Worm (Caenorhabditis elegans) whole organism, L4 larva: ENCODE results near the gene F09E5.16.
A peak's percentile ranks its signal among the peaks of the same experiment; 100 is the strongest.

Experiments used
- F49E8.2 ChIP-seq: sonication (generic microtip); optimal IDR thresholded peaks from 2 replicates; lab custom pipeline; 2016; ENCODE audit warnings: missing compliant biosample characterization, mild to moderate bottlenecking, missing genetic modification characterization, borderline replicate concordance
- T20F7.1 ChIP-seq: fragments of 200-800 bp; sonication (Bioruptor generic); optimal IDR thresholded peaks from 2 replicates; lab custom pipeline; 2018; ENCODE audit warnings: mild to moderate bottlenecking, missing genetic modification characterization, missing compliant biosample characterization
- aly-2 ChIP-seq: sonication (generic microtip); optimal IDR thresholded peaks from 2 replicates; lab custom pipeline; 2018; ENCODE audit warnings: missing biosample characterization, missing genetic modification characterization
- ama-1 ChIP-seq: fragments of 150-350 bp; optimal IDR thresholded peaks from 2 replicates; lab custom pipeline; 2014; ENCODE audit warnings: inconsistent platforms, mixed read lengths
- arid-1 ChIP-seq: fragments of 200-800 bp; sonication (Bioruptor generic); conservative IDR thresholded peaks from 2 replicates; pipeline ENCODE4 v1.3.6; 2022; ENCODE audit warnings: missing genetic modification reagents, missing genetic modification characterization, missing compliant biosample characterization
- attf-4 ChIP-seq: sonication (generic microtip); optimal IDR thresholded peaks from 3 replicates; lab custom pipeline; 2017; ENCODE audit warnings: missing biosample characterization, missing genetic modification characterization
- ceh-28 ChIP-seq: fragments of 150-350 bp; optimal IDR thresholded peaks from 2 replicates; lab custom pipeline; 2014; ENCODE audit warnings: missing biosample characterization, missing genetic modification reagents, missing genetic modification characterization
- ceh-32 ChIP-seq: sonication (generic microtip); optimal IDR thresholded peaks from 2 replicates; lab custom pipeline; 2016; ENCODE audit warnings: mild to moderate bottlenecking, missing genetic modification characterization, missing compliant biosample characterization; ENCODE audit not compliant: poor library complexity
- ceh-44 ChIP-seq: fragments of 200-800 bp; sonication (Bioruptor generic); IDR thresholded peaks from 2 replicates; pipeline ENCODE4 v1.3.6; 2022; ENCODE audit warnings: missing genetic modification reagents, missing genetic modification characterization, missing compliant biosample characterization
- ceh-62 ChIP-seq: sonication (generic microtip); optimal IDR thresholded peaks from 2 replicates; lab custom pipeline; 2017; ENCODE audit warnings: missing biosample characterization, missing genetic modification characterization
- ceh-82 ChIP-seq: sonication (generic microtip); optimal IDR thresholded peaks from 2 replicates; lab custom pipeline; 2017; ENCODE audit warnings: missing biosample characterization, missing genetic modification characterization
- daf-12 ChIP-seq: fragments of 150-350 bp; optimal IDR thresholded peaks from 2 replicates; lab custom pipeline; 2014; ENCODE audit warnings: missing biosample characterization, missing genetic modification reagents, missing genetic modification characterization
- daf-16 ChIP-seq, 3 experiments: sonication (generic microtip); optimal IDR thresholded peaks; 2 replicates each; lab custom pipeline; 2016 to 2017; ENCODE audit warnings: missing genetic modification characterization in 3 of 3, missing genetic modification reagents in 3 of 3, mild to moderate bottlenecking in 2 of 3, missing compliant biosample characterization in 2 of 3, missing biosample characterization in 1 of 3, moderate library complexity in 1 of 3
- daf-19 ChIP-seq: fragments of 200-800 bp; sonication (Bioruptor generic); conservative IDR thresholded peaks from 2 replicates; pipeline ENCODE4 v1.3.6; 2022; ENCODE audit warnings: missing genetic modification characterization, missing compliant biosample characterization
- dmd-6 ChIP-seq: fragments of 200-800 bp; sonication (Bioruptor generic); IDR thresholded peaks from 2 replicates; pipeline ENCODE4 v1.3.6; 2022; ENCODE audit warnings: missing genetic modification reagents, missing genetic modification characterization, missing compliant biosample characterization
- dve-1 ChIP-seq: sonication (generic microtip); optimal IDR thresholded peaks from 2 replicates; lab custom pipeline; 2017; ENCODE audit warnings: antibody characterized with exemption, mild to moderate bottlenecking, missing genetic modification characterization, missing compliant biosample characterization; ENCODE audit not compliant: insufficient read depth
- egl-27 ChIP-seq: sonication (generic microtip); optimal IDR thresholded peaks from 3 replicates; lab custom pipeline; 2017; ENCODE audit warnings: missing biosample characterization, missing genetic modification reagents, missing genetic modification characterization
- fos-1 ChIP-seq: fragments of 150-350 bp; optimal IDR thresholded peaks from 2 replicates; lab custom pipeline; 2014; ENCODE audit warnings: missing biosample characterization, missing genetic modification characterization
- hlh-30 ChIP-seq: sonication (generic microtip); optimal IDR thresholded peaks from 2 replicates; lab custom pipeline; 2017; ENCODE audit warnings: antibody characterized with exemption, mild to moderate bottlenecking, missing genetic modification characterization, missing compliant biosample characterization; ENCODE audit not compliant: insufficient read depth
- lin-1 ChIP-seq: fragments of 200-800 bp; sonication (Bioruptor generic); IDR thresholded peaks from 2 replicates; pipeline ENCODE4 v1.3.6; 2022; ENCODE audit warnings: missing genetic modification reagents, missing genetic modification characterization, missing compliant biosample characterization
- lin-39 ChIP-seq: fragments of 150-350 bp; optimal IDR thresholded peaks from 2 replicates; lab custom pipeline; 2014; ENCODE audit warnings: missing biosample characterization, missing genetic modification reagents, missing genetic modification characterization
- lir-3 ChIP-seq: sonication (generic microtip); optimal IDR thresholded peaks from 2 replicates; lab custom pipeline; 2016; ENCODE audit warnings: mild to moderate bottlenecking, missing genetic modification characterization, missing compliant biosample characterization
- mdt-29 ChIP-seq: fragments of 200-800 bp; sonication (Bioruptor generic); IDR thresholded peaks from 2 replicates; pipeline ENCODE4 v1.3.6; 2022; ENCODE audit warnings: missing genetic modification reagents, missing genetic modification characterization, missing compliant biosample characterization
- mep-1 ChIP-seq: fragments of 150-350 bp; sonication (generic microtip); optimal IDR thresholded peaks from 3 replicates; lab custom pipeline; 2014; ENCODE audit warnings: missing biosample characterization, missing genetic modification characterization
- nhr-11 ChIP-seq: fragments of 150-350 bp; optimal IDR thresholded peaks from 2 replicates; lab custom pipeline; 2014; ENCODE audit warnings: missing biosample characterization, missing genetic modification characterization
- nhr-111 ChIP-seq: fragments of 200-800 bp; sonication (Bioruptor generic); optimal IDR thresholded peaks from 2 replicates; lab custom pipeline; 2018; ENCODE audit warnings: mild to moderate bottlenecking, missing genetic modification characterization, missing compliant biosample characterization
- nhr-28 ChIP-seq: fragments of 150-350 bp; optimal IDR thresholded peaks from 2 replicates; lab custom pipeline; 2014; ENCODE audit warnings: missing biosample characterization, missing genetic modification characterization
- nhr-41 ChIP-seq: fragments of 200-800 bp; sonication (Bioruptor generic); IDR thresholded peaks from 2 replicates; pipeline ENCODE4 v1.3.6; 2022; ENCODE audit warnings: missing genetic modification reagents, missing genetic modification characterization, missing compliant biosample characterization
- nhr-48 ChIP-seq: sonication (generic microtip); optimal IDR thresholded peaks from 2 replicates; lab custom pipeline; 2016; ENCODE audit warnings: mild to moderate bottlenecking, missing genetic modification characterization, missing compliant biosample characterization
- nhr-6 ChIP-seq: fragments of 150-350 bp; optimal IDR thresholded peaks from 2 replicates; lab custom pipeline; 2014; ENCODE audit warnings: missing biosample characterization, missing genetic modification characterization
- nhr-77 ChIP-seq: fragments of 150-350 bp; optimal IDR thresholded peaks from 2 replicates; lab custom pipeline; 2014; ENCODE audit warnings: missing biosample characterization, missing genetic modification characterization
- pha-4 ChIP-seq, 2 experiments: fragments of 150-350 bp in 1 of 2; fragments of 200-800 bp in 1 of 2; sonication (Bioruptor generic) in 1 of 2; IDR thresholded peaks in 1 of 2; optimal IDR thresholded peaks in 1 of 2; 2 replicates each; pipeline versions ENCODE4 v1.3.6 to Lab custom; 2014 to 2022; ENCODE audit warnings: missing genetic modification characterization in 2 of 2, missing genetic modification reagents in 2 of 2, missing biosample characterization in 1 of 2, missing compliant biosample characterization in 1 of 2
- php-3 ChIP-seq: fragments of 200-800 bp; sonication (Bioruptor generic); IDR thresholded peaks from 2 replicates; pipeline ENCODE4 v1.3.6; 2022; ENCODE audit warnings: missing genetic modification reagents, missing genetic modification characterization, missing compliant biosample characterization
- skn-1 ChIP-seq: fragments of 150-350 bp; optimal IDR thresholded peaks from 2 replicates; lab custom pipeline; 2014; ENCODE audit warnings: missing biosample characterization, missing genetic modification characterization
- snpc-1.2 ChIP-seq: fragments of 200-800 bp; sonication (Bioruptor generic); IDR thresholded peaks from 2 replicates; pipeline ENCODE4 v1.3.6; 2022; ENCODE audit warnings: missing genetic modification reagents, missing genetic modification characterization, missing compliant biosample characterization
- spr-1 ChIP-seq: sonication (generic microtip); optimal IDR thresholded peaks from 2 replicates; lab custom pipeline; 2016; ENCODE audit warnings: mild to moderate bottlenecking, missing genetic modification characterization, missing compliant biosample characterization
- spr-3 ChIP-seq: fragments of 200-800 bp; sonication (Bioruptor generic); optimal IDR thresholded peaks from 2 replicates; lab custom pipeline; 2018; ENCODE audit warnings: mild to moderate bottlenecking, missing genetic modification characterization, missing compliant biosample characterization
- unc-130 ChIP-seq: sonication (generic microtip); optimal IDR thresholded peaks from 2 replicates; lab custom pipeline; 2016; ENCODE audit warnings: missing genetic modification reagents, missing genetic modification characterization, missing compliant biosample characterization
- unc-62 ChIP-seq, 3 experiments: fragments of 150-350 bp in 1 of 3; sonication (generic microtip); optimal IDR thresholded peaks in 2 of 3; peaks in 1 of 3; 1 replicate in 1 of 3; 2 replicates in 2 of 3; lab custom pipeline; 2014 to 2017; ENCODE audit warnings: missing biosample characterization in 3 of 3, missing genetic modification characterization in 3 of 3, missing genetic modification reagents in 3 of 3, missing genotype in 1 of 3
- vab-7 ChIP-seq: fragments of 200-800 bp; sonication (Bioruptor generic); IDR thresholded peaks from 2 replicates; pipeline ENCODE4 v1.3.6; 2022; ENCODE audit warnings: missing genetic modification reagents, missing genetic modification characterization, missing compliant biosample characterization
- zfp-2 ChIP-seq: sonication (generic microtip); optimal IDR thresholded peaks from 2 replicates; lab custom pipeline; 2016; ENCODE audit warnings: mild to moderate bottlenecking, missing genetic modification characterization, missing compliant biosample characterization
- zfp-3 ChIP-seq: fragments of 200-800 bp; sonication (Bioruptor generic); conservative IDR thresholded peaks from 2 replicates; pipeline ENCODE4 v1.3.6; 2022; ENCODE audit warnings: missing genetic modification reagents, missing genetic modification characterization, missing compliant biosample characterization
- zip-11 ChIP-seq: fragments of 200-800 bp; sonication (Bioruptor generic); IDR thresholded peaks from 2 replicates; pipeline ENCODE4 v1.3.6; 2022; ENCODE audit warnings: missing genetic modification characterization, missing compliant biosample characterization
- ztf-11 ChIP-seq: fragments of 150-350 bp; optimal IDR thresholded peaks from 2 replicates; lab custom pipeline; 2014; ENCODE audit warnings: missing biosample characterization, missing genetic modification characterization

Gene F09E5.16

DNA sequence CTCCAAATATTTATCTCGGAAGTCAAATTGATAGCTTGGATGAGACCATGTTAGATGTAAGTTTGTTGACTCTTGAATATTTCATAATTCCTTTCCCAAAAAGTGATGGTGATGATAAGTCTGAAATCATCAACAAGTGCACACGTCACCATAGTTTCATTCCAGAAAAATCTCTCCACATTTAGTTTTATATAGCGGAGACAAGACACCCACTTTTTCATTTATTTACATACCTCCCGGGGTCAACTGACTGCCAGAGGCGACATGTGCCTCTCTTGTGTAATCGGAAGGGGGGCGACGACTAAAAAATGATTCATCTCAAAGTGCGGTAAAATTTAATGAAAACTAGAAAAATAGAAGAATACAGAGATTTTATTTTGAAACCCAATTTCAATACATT, 27.2 kb downstream of the F09E5.16 start (continued):
- no peak for TF ChIP-seq ceh-82 (tag; lab: Kevin White, UChicago)
- no peak for TF ChIP-seq ztf-11 (tag; lab: Kevin White, UChicago)
- TF ChIP-seq dmd-6 (GFP tag; lab: Robert Waterston, UW), result peak; percentile 42
- no peak for TF ChIP-seq zfp-3 (GFP tag; lab: Robert Waterston, UW)
- no peak for TF ChIP-seq arid-1 (GFP tag; lab: Robert Waterston, UW)
- no peak for TF ChIP-seq lin-39 (tag; lab: Kevin White, UChicago)
- no peak for TF ChIP-seq ceh-62 (tag; lab: Kevin White, UChicago)
- TF ChIP-seq lir-3 (tag; lab: Kevin White, UChicago), result no peak
- TF ChIP-seq ceh-44 (GFP tag; lab: Robert Waterston, UW), result no peak
- TF ChIP-seq pha-4 (GFP tag; IDR thresholded peaks at IDR 0.05; lab: Robert Waterston, UW), result no peak
- TF ChIP-seq pha-4 (tag; optimal IDR thresholded peaks at IDR 0.05; lab: Kevin White, UChicago), result peak; percentile 92
- no peak for TF ChIP-seq daf-19 (GFP tag; lab: Robert Waterston, UW)
- peak; percentile 31 for TF ChIP-seq ama-1
- peak; percentile 73 for TF ChIP-seq dve-1 (tag; lab: Kevin White, UChicago)
- TF ChIP-seq daf-16 (GFP tag; optimal IDR thresholded peaks at IDR 0.05; lab: Kevin White, UChicago), result peak in 1 of 2 experiments; percentile 5
- TF ChIP-seq daf-16 (tag; optimal IDR thresholded peaks at IDR 0.05; lab: Kevin White, UChicago), result peak; percentile 86
- TF ChIP-seq unc-130 (GFP tag; lab: Kevin White, UChicago), result no peak
- no peak for TF ChIP-seq spr-3 (GFP tag; lab: Kevin White, UChicago)
- no peak; the same call in 1 of the 2 replicates for TF ChIP-seq php-3 (GFP tag; lab: Robert Waterston, UW)
- no peak for TF ChIP-seq skn-1 (tag; lab: Kevin White, UChicago)

DNA sequence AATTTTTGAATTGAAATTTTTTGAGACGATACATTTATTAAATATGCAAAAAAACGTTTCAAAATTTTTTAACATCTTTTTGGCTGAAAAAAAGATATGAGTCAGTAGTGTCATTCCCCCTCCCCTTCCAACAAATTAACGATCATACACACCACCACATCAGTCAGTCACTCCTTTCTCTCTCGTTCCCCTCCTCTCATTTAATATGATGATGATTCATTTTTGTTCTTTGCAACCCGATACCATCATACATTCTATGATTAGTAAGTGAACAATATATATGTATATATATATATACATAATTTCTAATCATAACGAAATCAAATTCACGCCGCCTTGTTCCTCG, 28.1 kb downstream of the F09E5.16 start:
- no peak for TF ChIP-seq daf-16 (GFP tag; optimal IDR thresholded peaks at IDR 0.05; lab: Kevin White, UChicago)
- TF ChIP-seq daf-16 (tag; optimal IDR thresholded peaks at IDR 0.05; lab: Kevin White, UChicago), result peak; percentile 15
- TF ChIP-seq hlh-30 (tag; lab: Kevin White, UChicago), result no peak
- TF ChIP-seq nhr-28, result peak; percentile 13
- TF ChIP-seq T20F7.1 (GFP tag; lab: Kevin White, UChicago), result no peak
- TF ChIP-seq mep-1 (tag; lab: Kevin White, UChicago), result peak; percentile 19
- no peak for TF ChIP-seq nhr-111
- peak in 1 of 2 experiments; percentile 50 for TF ChIP-seq unc-62 (GFP tag; optimal IDR thresholded peaks at IDR 0.05 in 1 of 2; lab: Kevin White, UChicago)
- no peak for TF ChIP-seq unc-62 (tag; optimal IDR thresholded peaks at IDR 0.05; lab: Kevin White, UChicago)
- TF ChIP-seq, all 104 proteins: peak for 4

ce11 chrII:5336660-5337494, 28.7 kb downstream of the F09E5.16 start:
- TF ChIP-seq lin-1 (GFP tag; lab: Robert Waterston, UW) (no peak), nhr-48 (tag; lab: Kevin White, UChicago) (peak; percentile 36), egl-27 (tag; lab: Kevin White, UChicago) (peak; percentile 4), aly-2 (tag; lab: Kevin White, UChicago) (no peak), spr-1 (tag; lab: Kevin White, UChicago) (peak; percentile 14), dve-1 (tag; lab: Kevin White, UChicago) (peak; percentile 76), mdt-29 (GFP tag; lab: Robert Waterston, UW) (no peak), attf-4 (tag; lab: Kevin White, UChicago) (no peak), ceh-44 (GFP tag; lab: Robert Waterston, UW) (no peak), snpc-1.2 (GFP tag; lab: Robert Waterston, UW) (no peak), fos-1 (tag; lab: Kevin White, UChicago) (peak; percentile 90), daf-16 (GFP tag; optimal IDR thresholded peaks at IDR 0.05; lab: Kevin White, UChicago) (no peak), daf-16 (tag; optimal IDR thresholded peaks at IDR 0.05; lab: Kevin White, UChicago) (peak; percentile 71), nhr-41 (GFP tag; lab: Robert Waterston, UW) (no peak), vab-7 (GFP tag; lab: Robert Waterston, UW) (no peak), nhr-6 (tag; lab: Kevin White, UChicago) (peak; percentile 92), ceh-32 (tag; lab: Kevin White, UChicago) (peak; percentile 12), lir-3 (tag; lab: Kevin White, UChicago) (no peak), arid-1 (GFP tag; lab: Robert Waterston, UW) (peak; percentile 63), zfp-2 (tag; lab: Kevin White, UChicago) (no peak), F49E8.2 (no peak), nhr-111 (no peak), daf-12 (tag; lab: Kevin White, UChicago) (no peak), ceh-28 (tag; lab: Kevin White, UChicago) (peak; percentile 30), nhr-77 (tag; lab: Kevin White, UChicago) (peak; percentile 33), nhr-11 (tag; lab: Kevin White, UChicago) (peak; percentile 80), zip-11 (GFP tag; lab: Robert Waterston, UW) (no peak)
